Fruit fly (Drosophila melanogaster): ENCODE data around the gene Tpt.
A peak's percentile ranks its signal among the peaks of the same experiment; 100 is the strongest.

The Tpt gene

dm6 chr3L:8405123-8405522, at the start of gene Tpt, which contains the start of the genes mkg-p and CG13667 (continued):
- TF ChIP-seq z (GFP tag; IDR thresholded peaks at IDR 0.05) (no peak), CG16779 (GFP tag; IDR thresholded peaks at IDR 0.05) (no peak), CG14667 (GFP tag; IDR thresholded peaks at IDR 0.05) (no peak), CG10565 (GFP tag; optimal IDR thresholded peaks at IDR 0.05) (no peak), row (GFP tag; IDR thresholded peaks at IDR 0.05) (peak; percentile 49; the same call in 1 of the 3 replicates), ato (GFP tag; IDR thresholded peaks at IDR 0.05; ENCODE audit: partially characterized antibody) (peak; percentile 42; the same call in 1 of the 2 replicates), CG7963 (GFP tag; IDR thresholded peaks at IDR 0.05; ENCODE audit: partially characterized antibody) (peak; percentile 62; the same call in 2 of the 3 replicates), dm (GFP tag; optimal IDR thresholded peaks at IDR 0.05) (peak; percentile 58), Hsf (GFP tag; optimal IDR thresholded peaks at IDR 0.05) (no peak), sna (GFP tag; IDR thresholded peaks at IDR 0.05; ENCODE audit: partially characterized antibody) (peak; percentile 80), klu (GFP tag; IDR thresholded peaks at IDR 0.05) (no peak), CG11247 (GFP tag; IDR thresholded peaks at IDR 0.05) (no peak), CG6254 (GFP tag; optimal IDR thresholded peaks at IDR 0.05) (no peak), gcm2 (GFP tag; optimal IDR thresholded peaks at IDR 0.05) (no peak), CG30020 (tag; optimal IDR thresholded peaks at IDR 0.05) (peak; percentile 74), CG13287 (GFP tag; IDR thresholded peaks at IDR 0.05; ENCODE audit: partially characterized antibody) (peak; percentile 94), kay (GFP tag; optimal IDR thresholded peaks at IDR 0.05) (no peak), otp (GFP tag; IDR thresholded peaks at IDR 0.05) (no peak), knrl (GFP tag; IDR thresholded peaks at IDR 0.05; ENCODE audit: partially characterized antibody) (peak; percentile 83), CG8089 (GFP tag; optimal IDR thresholded peaks at IDR 0.05) (no peak), CG9876 (GFP tag; optimal IDR thresholded peaks at IDR 0.05) (no peak), CG2202 (tag; optimal IDR thresholded peaks at IDR 0.05) (no peak), CG17186 (GFP tag; optimal IDR thresholded peaks at IDR 0.05) (peak; percentile 100), sim (GFP tag; IDR thresholded peaks at IDR 0.05) (no peak), Drgx (GFP tag; IDR thresholded peaks at IDR 0.05) (no peak), slp2 (GFP tag; optimal IDR thresholded peaks at IDR 0.05) (no peak), CG11398 (GFP tag; optimal IDR thresholded peaks at IDR 0.05) (no peak), trem (tag; optimal IDR thresholded peaks at IDR 0.05) (peak; percentile 68), CG14860 (GFP tag; IDR thresholded peaks at IDR 0.05; ENCODE audit: partially characterized antibody) (peak; percentile 66; the same call in 2 of the 3 replicates), CG4282 (GFP tag; optimal IDR thresholded peaks at IDR 0.05) (no peak), hth (optimal IDR thresholded peaks at IDR 0.05) (no peak), CG4730 (GFP tag; IDR thresholded peaks at IDR 0.05) (no peak), CG16813 (GFP tag; IDR thresholded peaks at IDR 0.05; ENCODE audit: partially characterized antibody) (peak; percentile 82), kah (GFP tag; optimal IDR thresholded peaks at IDR 0.05) (no peak), Oaz (GFP tag; IDR thresholded peaks at IDR 0.05) (no peak), HLH4C (GFP tag; IDR thresholded peaks at IDR 0.05; ENCODE audit: partially characterized antibody) (peak; percentile 77), her (GFP tag; optimal IDR thresholded peaks at IDR 0.05) (no peak), NK7.1 (GFP tag; optimal IDR thresholded peaks at IDR 0.05) (no peak), Asciz (GFP tag; optimal IDR thresholded peaks at IDR 0.05) (no peak), CG11695 (GFP tag; IDR thresholded peaks at IDR 0.05) (no peak), CG4328 (GFP tag; optimal IDR thresholded peaks at IDR 0.05) (no peak), ERR (GFP tag; optimal IDR thresholded peaks at IDR 0.05) (no peak), cg (GFP tag; optimal IDR thresholded peaks at IDR 0.05) (no peak), BtbVII (GFP tag; optimal IDR thresholded peaks at IDR 0.05) (no peak), danr (GFP tag; IDR thresholded peaks at IDR 0.05) (no peak), CG7556 (GFP tag; optimal IDR thresholded peaks at IDR 0.05) (no peak), CG11723 (GFP tag; optimal IDR thresholded peaks at IDR 0.05) (no peak), cas (GFP tag; IDR thresholded peaks at IDR 0.05) (no peak), CoRest (tag; optimal IDR thresholded peaks at IDR 0.05) (no peak), CG17829 (tag; optimal IDR thresholded peaks at IDR 0.05) (peak; percentile 42), NFAT (GFP tag; IDR thresholded peaks at IDR 0.05) (no peak), CG7745 (tag; optimal IDR thresholded peaks at IDR 0.05) (no peak)

All from whole organism, embryonic.